Worm (Caenorhabditis elegans) whole organism, L4 larva: ENCODE data around the gene ttn-1.

Experiments used
- hmg-1.1 ChIP-seq: fragments of 200-800 bp; sonication (Bioruptor generic); IDR thresholded peaks from 2 replicates; pipeline ENCODE4 v1.3.6; 2022; ENCODE audit warnings: missing genetic modification reagents, missing genetic modification characterization, missing compliant biosample characterization
- mes-2 ChIP-seq: sonication (generic microtip); optimal IDR thresholded peaks from 2 replicates; lab custom pipeline; 2016; ENCODE audit warnings: missing genotype, mild to moderate bottlenecking, missing genetic modification characterization, missing compliant biosample characterization; ENCODE audit not compliant: poor library complexity, severe bottlenecking
- php-3 ChIP-seq: fragments of 200-800 bp; sonication (Bioruptor generic); IDR thresholded peaks from 2 replicates; pipeline ENCODE4 v1.3.6; 2022; ENCODE audit warnings: missing genetic modification reagents, missing genetic modification characterization, missing compliant biosample characterization
- ztf-11 ChIP-seq: fragments of 150-350 bp; optimal IDR thresholded peaks from 2 replicates; lab custom pipeline; 2014; ENCODE audit warnings: missing biosample characterization, missing genetic modification characterization

ce11 chrV:6099634-6100033 lies 102.8 kb downstream of the ttn-1 start:
- TF ChIP-seq mes-2 (tag; lab: Kevin White, UChicago) (no peak), hmg-1.1 (GFP tag; lab: Robert Waterston, UW) (no peak), ztf-11 (tag; lab: Kevin White, UChicago) (no peak), php-3 (GFP tag; lab: Robert Waterston, UW) (no peak)
